Fruit fly (Drosophila melanogaster): Measurements from ENCODE around the gene Acsf3.

The Acsf3 gene

DNA sequence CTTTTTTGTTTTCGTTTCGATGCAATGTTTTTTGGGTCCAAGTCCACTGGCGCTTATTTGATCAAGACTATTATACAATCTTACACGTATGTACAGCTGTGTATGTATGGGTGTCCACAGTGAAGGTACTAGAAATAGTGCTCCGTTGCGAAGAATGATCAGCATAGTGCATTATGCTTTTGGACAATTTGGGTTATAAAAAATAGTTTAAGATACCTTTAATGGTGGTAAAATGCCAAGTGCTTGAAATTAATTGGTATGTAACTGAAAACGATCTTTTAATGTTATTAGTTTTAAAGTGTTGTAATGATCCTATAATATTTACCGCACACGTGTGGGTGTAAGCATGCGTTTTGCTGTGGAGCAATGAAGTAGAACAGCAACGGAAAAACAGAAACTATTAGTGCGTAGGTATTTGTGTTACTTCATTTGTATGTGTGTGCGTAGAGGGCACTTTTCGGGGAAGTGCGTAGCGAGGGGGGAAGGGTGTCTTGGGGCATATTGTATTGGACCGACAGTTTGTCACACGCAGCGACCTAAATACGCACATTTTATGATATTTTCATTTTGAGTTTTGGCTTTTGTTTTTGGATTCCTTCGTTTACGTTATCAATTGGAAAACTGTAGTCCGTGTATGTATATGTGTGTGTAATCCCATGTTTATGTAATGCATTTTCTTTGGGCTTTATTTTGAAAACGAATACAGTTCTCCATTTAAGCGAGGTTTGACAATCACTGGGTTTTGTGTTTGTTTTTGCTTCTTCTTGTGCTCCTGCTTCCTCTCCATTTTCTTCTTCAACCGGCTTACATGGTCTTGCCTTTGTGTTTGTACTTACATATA lies 7.5 kb downstream of the Acsf3 start:
- TF ChIP-seq CG9948 (tag; optimal IDR thresholded peaks at IDR 0.05) (peak; percentile 78), EcR (GFP tag; optimal IDR thresholded peaks at IDR 0.05) (no peak), Ets98B (GFP tag; IDR thresholded peaks at IDR 0.05) (peak; percentile 60), gl (tag; optimal IDR thresholded peaks at IDR 0.05) (peak; percentile 2), CG8159 (tag; optimal IDR thresholded peaks at IDR 0.05) (peak; percentile 79), CG17806 (tag; optimal IDR thresholded peaks at IDR 0.05) (peak; percentile 71), Pif1A (GFP tag; optimal IDR thresholded peaks at IDR 0.05) (peak; percentile 53), rn (GFP tag; IDR thresholded peaks at IDR 0.05) (0 out of 2 replicates have a peak, but pooled peaks have one; percentile 13), CG15710 (tag; optimal IDR thresholded peaks at IDR 0.05) (peak; percentile 75), CG34367 (tag; optimal IDR thresholded peaks at IDR 0.05) (peak; percentile 62), CG14655 (GFP tag; optimal IDR thresholded peaks at IDR 0.05) (peak; percentile 87), fd96Ca (GFP tag; IDR thresholded peaks at IDR 0.05) (peak; percentile 71; the same call in 2 of the 3 replicates), D1 (tag; optimal IDR thresholded peaks at IDR 0.05) (peak; percentile 9), Pif1B (GFP tag; optimal IDR thresholded peaks at IDR 0.05) (peak; percentile 41), Snoo (tag; optimal IDR thresholded peaks at IDR 0.05) (peak; percentile 27), CG10348 (GFP tag; IDR thresholded peaks at IDR 0.05) (peak; percentile 47; the same call in 1 of the 2 replicates), CG8301 (tag; optimal IDR thresholded peaks at IDR 0.05) (peak; percentile 87), CG32121 (GFP tag; IDR thresholded peaks at IDR 0.05) (peak; percentile 77), CG4496 (GFP tag; IDR thresholded peaks at IDR 0.05) (peak; percentile 83), CG13204 (GFP tag; optimal IDR thresholded peaks at IDR 0.05) (no peak), CG12605 (GFP tag; IDR thresholded peaks at IDR 0.05) (0 out of 2 replicates have a peak, but pooled peaks have one; percentile 16)

DNA sequence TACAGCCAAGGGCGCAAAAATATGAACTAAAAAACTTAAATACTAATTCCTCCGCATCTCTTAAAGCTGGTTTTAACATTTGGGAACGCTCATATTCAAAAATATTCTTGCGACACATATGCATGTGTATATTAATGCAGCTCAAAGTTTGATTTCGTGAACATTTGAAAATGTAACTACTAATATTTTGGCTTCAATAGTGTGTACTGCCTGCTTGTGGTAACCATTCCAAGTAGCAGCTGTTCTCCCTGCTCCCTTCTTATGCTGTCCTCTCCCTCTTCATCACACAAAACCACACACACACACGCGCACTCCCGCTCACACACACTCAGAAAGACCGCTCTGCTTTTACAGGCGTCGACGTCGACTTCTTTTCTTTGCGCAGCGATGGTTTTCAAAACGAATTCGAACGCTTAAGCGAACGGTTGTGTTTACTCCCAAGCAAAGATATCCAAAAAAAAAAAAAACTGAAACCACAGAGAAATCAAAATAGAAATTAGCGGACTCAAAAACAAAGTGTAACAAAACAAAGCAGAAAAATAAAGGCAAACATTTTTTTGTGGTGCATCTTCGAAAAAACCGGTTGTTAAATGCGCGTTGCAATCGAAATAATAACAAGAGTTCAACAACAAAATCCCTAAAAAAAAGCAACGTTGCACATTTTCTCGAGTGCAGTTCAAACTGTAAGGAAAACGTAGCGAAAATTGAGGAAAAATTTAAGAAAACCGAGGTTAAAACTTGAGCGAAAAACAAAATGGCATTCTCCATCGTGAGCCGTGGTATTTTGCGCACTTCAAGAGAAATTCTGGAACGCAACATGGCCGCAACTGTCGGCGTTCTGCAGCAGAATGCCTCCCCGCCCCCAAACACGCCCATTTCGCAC lies 8.4 kb downstream of the Acsf3 start, which contains the start of gene CBP:
CBP (plus strand) TSS at position 391 of the 883 bp plus-strand sequence.
- TF ChIP-seq rn (GFP tag; IDR thresholded peaks at IDR 0.05) (peak; percentile 80), Pif1A (GFP tag; optimal IDR thresholded peaks at IDR 0.05) (peak; percentile 97), D1 (tag; optimal IDR thresholded peaks at IDR 0.05) (peak; percentile 76), CG32121 (GFP tag; IDR thresholded peaks at IDR 0.05) (peak; percentile 92), Snoo (tag; optimal IDR thresholded peaks at IDR 0.05) (peak; percentile 94), CG4496 (GFP tag; IDR thresholded peaks at IDR 0.05) (peak; percentile 96), CG10348 (GFP tag; IDR thresholded peaks at IDR 0.05) (peak; percentile 76), CG12605 (GFP tag; IDR thresholded peaks at IDR 0.05) (peak; percentile 92), CG14655 (GFP tag; optimal IDR thresholded peaks at IDR 0.05) (peak; percentile 97), gl (tag; optimal IDR thresholded peaks at IDR 0.05) (peak; percentile 95), CG17806 (tag; optimal IDR thresholded peaks at IDR 0.05) (peak; percentile 96), CG9948 (tag; optimal IDR thresholded peaks at IDR 0.05) (peak; percentile 97), Pif1B (GFP tag; optimal IDR thresholded peaks at IDR 0.05) (peak; percentile 96), Ets98B (GFP tag; IDR thresholded peaks at IDR 0.05) (peak; percentile 91), CG8301 (tag; optimal IDR thresholded peaks at IDR 0.05) (peak; percentile 97), CG13204 (GFP tag; optimal IDR thresholded peaks at IDR 0.05) (peak; percentile 98), CG34367 (tag; optimal IDR thresholded peaks at IDR 0.05) (peak; percentile 97), fd96Ca (GFP tag; IDR thresholded peaks at IDR 0.05) (peak; percentile 96), CG15710 (tag; optimal IDR thresholded peaks at IDR 0.05) (peak; percentile 96), CG8159 (tag; optimal IDR thresholded peaks at IDR 0.05) (peak; percentile 97), EcR (GFP tag; optimal IDR thresholded peaks at IDR 0.05) (peak; percentile 69)

DNA sequence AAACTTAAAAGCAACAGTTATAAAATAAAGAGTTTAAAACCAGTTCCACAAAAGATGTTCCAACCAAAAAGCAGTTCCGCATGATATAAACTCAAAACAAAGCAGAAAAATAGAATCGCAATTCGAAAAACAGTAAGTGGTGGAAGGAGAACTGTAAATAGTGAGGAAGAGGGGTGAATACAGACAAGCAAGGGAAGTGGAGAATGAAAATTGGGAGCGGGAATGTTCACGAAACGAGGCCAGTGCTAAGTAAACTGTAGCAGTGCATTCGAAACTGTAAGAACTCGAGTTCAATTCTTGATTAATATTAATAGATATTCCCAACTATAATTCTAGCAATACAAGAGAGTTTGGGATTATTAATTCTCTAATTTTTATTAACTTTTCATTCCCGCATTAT lies 9.1 kb downstream of the Acsf3 start:
- TF ChIP-seq CG8301 (tag; optimal IDR thresholded peaks at IDR 0.05) = no peak
- no peak for TF ChIP-seq CG14655 (GFP tag; optimal IDR thresholded peaks at IDR 0.05)
- TF ChIP-seq CG12605 (GFP tag; IDR thresholded peaks at IDR 0.05) = no peak
- no peak for TF ChIP-seq CG34367 (tag; optimal IDR thresholded peaks at IDR 0.05)
- TF ChIP-seq CG32121 (GFP tag; IDR thresholded peaks at IDR 0.05) = no peak

DNA sequence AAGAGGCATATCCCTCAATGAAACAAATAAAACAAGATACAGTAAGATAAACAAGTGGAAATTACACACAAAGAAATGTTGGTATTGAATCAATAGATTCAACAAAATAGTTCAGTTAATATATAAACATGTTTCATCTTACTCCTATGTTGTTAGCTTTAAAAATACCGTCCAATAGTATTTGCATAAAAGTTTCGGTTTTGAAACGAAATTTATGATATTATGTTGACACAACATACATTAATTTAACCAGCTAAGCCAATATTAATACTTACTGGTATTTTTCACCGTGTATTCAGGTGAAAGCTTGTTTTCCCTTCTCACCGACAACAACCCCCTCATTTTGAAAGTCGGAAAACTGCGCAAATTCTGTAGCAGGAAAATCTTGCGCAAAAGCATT lies 9.7 kb downstream of the Acsf3 start:
- TF ChIP-seq CG8159 (tag; optimal IDR thresholded peaks at IDR 0.05) = peak; percentile 6
- no peak for TF ChIP-seq CG32121 (GFP tag; IDR thresholded peaks at IDR 0.05)
- peak; percentile 50 for TF ChIP-seq CG8301 (tag; optimal IDR thresholded peaks at IDR 0.05)
- no peak for TF ChIP-seq rn (GFP tag; IDR thresholded peaks at IDR 0.05)
- no peak for TF ChIP-seq D1 (tag; optimal IDR thresholded peaks at IDR 0.05)
- TF ChIP-seq Ets98B (GFP tag; IDR thresholded peaks at IDR 0.05) = 0 out of 2 replicates have a peak, but pooled peaks have one; percentile 12
- TF ChIP-seq CG9948 (tag; optimal IDR thresholded peaks at IDR 0.05) = peak; percentile 0
- no peak for TF ChIP-seq CG34367 (tag; optimal IDR thresholded peaks at IDR 0.05)
- no peak for TF ChIP-seq CG17806 (tag; optimal IDR thresholded peaks at IDR 0.05)
- TF ChIP-seq Pif1B (GFP tag; optimal IDR thresholded peaks at IDR 0.05) = no peak
- TF ChIP-seq CG14655 (GFP tag; optimal IDR thresholded peaks at IDR 0.05) = peak; percentile 41
